Fruit fly (Drosophila melanogaster) whole organism, prepupa: Measurements from ENCODE around the gene ex.

Experiments
- CG10631 ChIP-seq: fragments of 200-800 bp; sonication (Bioruptor generic); optimal IDR thresholded peaks from 2 replicates; lab custom pipeline; 2016; ENCODE audit warnings: missing biosample characterization, missing genetic modification characterization
- CG11294 ChIP-seq: fragments of 200-800 bp; sonication (Bioruptor generic); IDR thresholded peaks from 2 replicates; pipeline ENCODE4 v1.3.6; 2022; ENCODE audit warnings: missing biosample characterization, missing genetic modification characterization
- CG11902 ChIP-seq: fragments of 200-800 bp; sonication (Bioruptor generic); optimal IDR thresholded peaks from 3 replicates; lab custom pipeline; 2016; ENCODE audit warnings: missing biosample characterization, missing genetic modification characterization
- CG15336 ChIP-seq: fragments of 200-800 bp; sonication (Bioruptor generic); IDR thresholded peaks from 2 replicates; pipeline ENCODE4 v1.3.6; 2022; ENCODE audit warnings: missing biosample characterization, missing genetic modification characterization
- CG1621 ChIP-seq: fragments of 200-800 bp; sonication (Bioruptor generic); optimal IDR thresholded peaks from 3 replicates; lab custom pipeline; 2018; ENCODE audit warnings: missing biosample characterization, mild to moderate bottlenecking, missing genetic modification characterization
- CG32006 ChIP-seq: fragments of 200-800 bp; sonication (Bioruptor generic); optimal IDR thresholded peaks from 3 replicates; lab custom pipeline; 2017; ENCODE audit warnings: missing biosample characterization, mild to moderate bottlenecking, missing genetic modification characterization
- CG34406 ChIP-seq: fragments of 200-800 bp; sonication (Bioruptor generic); optimal IDR thresholded peaks from 3 replicates; lab custom pipeline; 2016; ENCODE audit warnings: missing biosample characterization, missing genetic modification characterization
- CG3919 ChIP-seq: fragments of 200-800 bp; sonication (Bioruptor generic); optimal IDR thresholded peaks from 3 replicates; lab custom pipeline; 2016; ENCODE audit warnings: missing biosample characterization, missing genetic modification characterization
- CG4318 ChIP-seq: fragments of 200-800 bp; sonication (Bioruptor generic); optimal IDR thresholded peaks from 3 replicates; lab custom pipeline; 2017; ENCODE audit warnings: missing biosample characterization, mild to moderate bottlenecking, missing genetic modification characterization
- CG6163 ChIP-seq: fragments of 200-800 bp; sonication (Bioruptor generic); IDR thresholded peaks from 3 replicates; pipeline ENCODE4 v1.3.6; 2022; ENCODE audit warnings: missing biosample characterization, missing genetic modification characterization
- CG6792 ChIP-seq: fragments of 200-800 bp; sonication (Bioruptor generic); optimal IDR thresholded peaks from 3 replicates; lab custom pipeline; 2016; ENCODE audit warnings: missing biosample characterization, missing genetic modification characterization
- CG6808 ChIP-seq: fragments of 200-800 bp; sonication (Bioruptor generic); optimal IDR thresholded peaks from 3 replicates; lab custom pipeline; 2017; ENCODE audit warnings: missing biosample characterization, missing genetic modification characterization, mild to moderate bottlenecking, moderate library complexity, missing genetic modification reagents
- CG7368 ChIP-seq: fragments of 200-800 bp; sonication (Bioruptor generic); optimal IDR thresholded peaks from 3 replicates; lab custom pipeline; 2016; ENCODE audit warnings: missing biosample characterization, missing genetic modification characterization
- CG8119 ChIP-seq: fragments of 200-800 bp; sonication (Bioruptor generic); IDR thresholded peaks from 3 replicates; pipeline ENCODE4 v1.3.6; 2022; ENCODE audit warnings: missing biosample characterization, missing genetic modification characterization
- CG8319 ChIP-seq: fragments of 200-800 bp; sonication (Bioruptor generic); optimal IDR thresholded peaks from 3 replicates; lab custom pipeline; 2016; ENCODE audit warnings: missing biosample characterization, missing genetic modification characterization
- CG9139 ChIP-seq: fragments of 200-800 bp; sonication (Bioruptor generic); optimal IDR thresholded peaks from 3 replicates; lab custom pipeline; 2017; ENCODE audit warnings: missing biosample characterization, mild to moderate bottlenecking, missing genetic modification characterization
- Eip78C ChIP-seq: fragments of 200-800 bp; sonication (Bioruptor generic); peaks from one replicate; lab custom pipeline; 2016; ENCODE audit warnings: missing biosample characterization, missing genetic modification characterization
- Ets21C ChIP-seq: fragments of 200-800 bp; sonication (Bioruptor generic); optimal IDR thresholded peaks from 3 replicates; lab custom pipeline; 2016; ENCODE audit warnings: missing biosample characterization, missing genetic modification characterization
- Gug ChIP-seq: fragments of 200-800 bp; sonication (Bioruptor generic); IDR thresholded peaks from 2 replicates; pipeline ENCODE4 v1.3.6; 2022; ENCODE audit warnings: missing biosample characterization, missing genetic modification characterization
- Hr39 ChIP-seq: fragments of 200-800 bp; sonication (Bioruptor generic); optimal IDR thresholded peaks from 2 replicates; lab custom pipeline; 2016; ENCODE audit warnings: missing biosample characterization, missing genetic modification characterization
- Hr4 ChIP-seq: fragments of 200-800 bp; sonication (Bioruptor generic); optimal IDR thresholded peaks from 3 replicates; lab custom pipeline; 2016; ENCODE audit warnings: missing biosample characterization, missing genetic modification characterization
- Lpt ChIP-seq: fragments of 200-800 bp; sonication (Bioruptor generic); optimal IDR thresholded peaks from 3 replicates; lab custom pipeline; 2016; ENCODE audit warnings: missing biosample characterization, missing genetic modification characterization
- Met ChIP-seq: fragments of 200-800 bp; sonication (Bioruptor generic); optimal IDR thresholded peaks from 3 replicates; lab custom pipeline; 2016; ENCODE audit warnings: missing biosample characterization, missing genetic modification characterization
- OdsH ChIP-seq: fragments of 200-800 bp; sonication (Bioruptor generic); optimal IDR thresholded peaks from 3 replicates; lab custom pipeline; 2016; ENCODE audit warnings: missing biosample characterization, missing genetic modification characterization
- Smox ChIP-seq: fragments of 200-800 bp; sonication (Bioruptor generic); optimal IDR thresholded peaks from 3 replicates; lab custom pipeline; 2016; ENCODE audit warnings: missing biosample characterization, missing genetic modification characterization
- Sox102F ChIP-seq: fragments of 200-800 bp; sonication (Bioruptor generic); optimal IDR thresholded peaks from 2 replicates; lab custom pipeline; 2016; ENCODE audit warnings: missing biosample characterization, mild to moderate bottlenecking, missing genetic modification characterization
- Sox14 ChIP-seq: fragments of 200-800 bp; sonication (Bioruptor generic); optimal IDR thresholded peaks from 3 replicates; lab custom pipeline; 2016; ENCODE audit warnings: missing biosample characterization, missing genetic modification characterization
- Sox15 ChIP-seq: fragments of 200-800 bp; sonication (Bioruptor generic); optimal IDR thresholded peaks from 3 replicates; lab custom pipeline; 2016; ENCODE audit warnings: missing biosample characterization, missing genetic modification characterization
- achi ChIP-seq: fragments of 200-800 bp; sonication (Bioruptor generic); optimal IDR thresholded peaks from 3 replicates; lab custom pipeline; 2016; ENCODE audit warnings: missing biosample characterization, missing genetic modification characterization
- cyc ChIP-seq: fragments of 200-800 bp; sonication (Bioruptor generic); optimal IDR thresholded peaks from 3 replicates; lab custom pipeline; 2016; ENCODE audit warnings: missing biosample characterization, missing genetic modification characterization
- esn ChIP-seq: fragments of 200-800 bp; sonication (Bioruptor generic); optimal IDR thresholded peaks from 2 replicates; lab custom pipeline; 2016; ENCODE audit warnings: missing biosample characterization, mild to moderate bottlenecking, missing genetic modification characterization, moderate library complexity
- fd59A ChIP-seq: fragments of 200-800 bp; sonication (Bioruptor generic); optimal IDR thresholded peaks from 2 replicates; lab custom pipeline; 2017; ENCODE audit warnings: missing biosample characterization, mild to moderate bottlenecking, missing genetic modification characterization, missing genetic modification reagents
- fd85E ChIP-seq: fragments of 200-800 bp; sonication (Bioruptor generic); optimal IDR thresholded peaks from 3 replicates; lab custom pipeline; 2016; ENCODE audit warnings: missing biosample characterization, missing genetic modification characterization
- lz ChIP-seq: fragments of 200-800 bp; sonication (Bioruptor generic); optimal IDR thresholded peaks from 3 replicates; lab custom pipeline; 2016; ENCODE audit warnings: missing biosample characterization, missing genetic modification characterization
- net ChIP-seq: fragments of 200-800 bp; sonication (Bioruptor generic); optimal IDR thresholded peaks from 3 replicates; lab custom pipeline; 2016; ENCODE audit warnings: missing biosample characterization, missing genetic modification characterization
- pdm3 ChIP-seq: fragments of 200-800 bp; sonication (Bioruptor generic); optimal IDR thresholded peaks from 3 replicates; lab custom pipeline; 2016; ENCODE audit warnings: missing biosample characterization, missing genetic modification characterization
- spab ChIP-seq: fragments of 200-800 bp; sonication (Bioruptor generic); optimal IDR thresholded peaks from 2 replicates; lab custom pipeline; 2017; ENCODE audit warnings: missing biosample characterization, mild to moderate bottlenecking, missing genetic modification characterization, missing genetic modification reagents
- ss ChIP-seq, 2 experiments: fragments of 200-800 bp; sonication (Bioruptor generic); optimal IDR thresholded peaks; 2 replicates in 1 of 2; 3 replicates in 1 of 2; lab custom pipeline; 2017 to 2018; ENCODE audit warnings: mild to moderate bottlenecking in 2 of 2, missing biosample characterization in 2 of 2, missing genetic modification characterization in 2 of 2, moderate library complexity in 1 of 2
- svp ChIP-seq: fragments of 200-800 bp; sonication (Bioruptor generic); peaks from one replicate; lab custom pipeline; 2016; ENCODE audit warnings: missing biosample characterization, missing genetic modification characterization
- topi ChIP-seq: fragments of 200-800 bp; sonication (Bioruptor generic); optimal IDR thresholded peaks from 3 replicates; lab custom pipeline; 2016; ENCODE audit warnings: missing biosample characterization, missing genetic modification characterization

The ex gene

DNA sequence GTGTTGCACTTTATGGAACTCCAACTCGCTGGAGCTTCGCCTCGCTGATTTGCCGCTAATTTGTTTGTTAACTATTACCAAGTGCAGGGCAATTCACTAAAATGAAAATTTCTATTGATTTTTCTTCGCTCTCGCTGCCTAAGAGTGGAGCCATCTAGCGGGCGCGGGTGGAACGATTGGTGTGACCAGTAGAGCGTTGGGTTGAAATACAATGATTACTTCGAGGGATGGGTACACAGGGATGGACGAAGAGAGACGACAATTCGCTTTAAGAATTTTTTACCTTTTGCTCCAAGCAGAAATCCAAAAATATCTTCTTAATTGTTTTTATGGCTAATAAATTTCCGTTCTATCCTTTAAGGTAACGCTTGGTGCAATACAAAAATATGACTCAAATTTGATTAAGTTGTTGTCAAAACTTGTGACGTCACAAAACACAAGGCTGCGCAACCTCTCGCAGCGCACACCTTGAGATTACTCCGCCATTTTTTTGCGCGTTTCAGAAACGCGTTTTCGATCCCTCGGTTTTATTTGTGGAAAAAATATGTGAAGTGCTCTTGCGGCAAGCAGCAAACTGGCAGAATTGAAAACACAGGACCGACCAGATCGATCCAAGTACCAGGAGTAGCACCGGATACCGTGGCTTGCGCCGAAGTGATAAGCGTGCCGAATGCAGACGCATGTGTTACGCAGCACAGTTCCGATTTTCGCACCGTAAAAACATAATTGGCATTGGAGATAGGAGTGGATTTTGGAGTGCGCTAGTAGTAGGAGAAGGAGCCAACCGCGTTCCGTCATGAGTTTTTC, 16.2 kb upstream of the ex start, which contains the start of the genes AP-2alpha and ebi (continued):
- TF ChIP-seq CG6163 (GFP tag; lab: Robert Waterston, UW) = peak; percentile 80
- peak; percentile 72 for TF ChIP-seq Lpt (GFP tag; lab: Kevin White, UChicago)
- peak; percentile 34 to 70 for TF ChIP-seq ss (GFP tag; optimal IDR thresholded peaks at IDR 0.05; lab: Kevin White, UChicago)
- TF ChIP-seq Hr39 (GFP tag; lab: Kevin White, UChicago) = peak; percentile 96
- TF ChIP-seq CG1621 (tag; lab: Kevin White, UChicago) = peak; percentile 74
- peak; percentile 81 for TF ChIP-seq CG34406 (GFP tag; lab: Kevin White, UChicago)
- TF ChIP-seq Smox = no peak
- TF ChIP-seq CG10631 (GFP tag; lab: Kevin White, UChicago) = peak; percentile 88
- peak; percentile 58; the same call in 1 of the 2 replicates for TF ChIP-seq CG11294
- TF ChIP-seq fd85E = no peak
- TF ChIP-seq spab (GFP tag; lab: Kevin White, UChicago) = peak; percentile 48
- TF ChIP-seq svp (GFP tag; lab: Kevin White, UChicago) = peak; percentile 96
- TF ChIP-seq CG7368 (GFP tag; lab: Kevin White, UChicago) = peak; percentile 67
- TF ChIP-seq CG9139 (GFP tag; lab: Kevin White, UChicago) = peak; percentile 37
- TF ChIP-seq net (GFP tag; lab: Kevin White, UChicago) = peak; percentile 83
- TF ChIP-seq CG4318 (GFP tag; lab: Kevin White, UChicago) = no peak
- peak; percentile 88 for TF ChIP-seq Met (GFP tag; lab: Kevin White, UChicago)
- peak; percentile 77 for TF ChIP-seq CG6808 (GFP tag; lab: Kevin White, UChicago)
- peak; percentile 93 for TF ChIP-seq Ets21C (GFP tag; lab: Kevin White, UChicago)
- peak; percentile 84 for TF ChIP-seq CG6792 (GFP tag; lab: Kevin White, UChicago)
- peak; percentile 64 for TF ChIP-seq Gug (GFP tag; lab: Robert Waterston, UW)
- peak; percentile 89 for TF ChIP-seq Sox102F (GFP tag; lab: Kevin White, UChicago)
- peak; percentile 78 for TF ChIP-seq fd59A (GFP tag; lab: Kevin White, UChicago)
- peak; percentile 87 for TF ChIP-seq achi (GFP tag; lab: Kevin White, UChicago)
- TF ChIP-seq CG8119 = peak; percentile 83
- peak; percentile 88 for TF ChIP-seq Hr4 (GFP tag; lab: Kevin White, UChicago)
- TF ChIP-seq topi (GFP tag; lab: Kevin White, UChicago) = peak; percentile 87
- TF ChIP-seq lz (GFP tag; lab: Kevin White, UChicago) = peak; percentile 94
- TF ChIP-seq pdm3 = peak; percentile 94
- TF ChIP-seq CG11902 (GFP tag; lab: Kevin White, UChicago) = peak; percentile 90
- peak; percentile 88 for TF ChIP-seq CG32006 (GFP tag; lab: Kevin White, UChicago)
- peak; percentile 95 for TF ChIP-seq Eip78C (GFP tag; lab: Kevin White, UChicago)
- peak; percentile 92 for TF ChIP-seq Sox14 (GFP tag; lab: Kevin White, UChicago)
- peak; percentile 92 for TF ChIP-seq Sox15
- TF ChIP-seq esn (GFP tag; lab: Kevin White, UChicago) = peak; percentile 92
- TF ChIP-seq OdsH (GFP tag; lab: Kevin White, UChicago) = peak; percentile 91
- peak; percentile 71 for TF ChIP-seq CG8319 (GFP tag; lab: Kevin White, UChicago)
- peak; percentile 77 for TF ChIP-seq CG15336 (GFP tag; lab: Robert Waterston, UW)
- TF ChIP-seq cyc (GFP tag; lab: Kevin White, UChicago) = peak; percentile 94
- peak; percentile 82 for TF ChIP-seq CG3919
